Worm (Caenorhabditis elegans) whole organism, mixed stage, embryonic: ENCODE measurements around the gene F16G10.6.

Experiments
- blmp-1 ChIP-seq: fragments of 150-350 bp; optimal IDR thresholded peaks from 2 replicates; lab custom pipeline; 2014; ENCODE audit warnings: missing biosample characterization, missing genetic modification characterization
- drap-1 ChIP-seq: fragments of 200-800 bp; sonication (Bioruptor generic); optimal IDR thresholded peaks from 3 replicates; lab custom pipeline; 2018; ENCODE audit warnings: mild to moderate bottlenecking, missing genetic modification characterization, missing compliant biosample characterization
- elt-1 ChIP-seq: sonication (generic microtip); optimal IDR thresholded peaks from 2 replicates; lab custom pipeline; 2017; ENCODE audit warnings: missing genetic modification characterization, mild to moderate bottlenecking, missing compliant biosample characterization, antibody characterized with exemption, moderate library complexity, borderline replicate concordance; ENCODE audit not compliant: insufficient read depth
- elt-3 ChIP-seq: fragments of 150-350 bp; optimal IDR thresholded peaks from 2 replicates; lab custom pipeline; 2014; ENCODE audit warnings: missing biosample characterization, missing genetic modification characterization
- lin-13 ChIP-seq: fragments of 150-350 bp; optimal IDR thresholded peaks from 2 replicates; lab custom pipeline; 2014; ENCODE audit warnings: missing biosample characterization, missing genetic modification characterization
- lsy-2 ChIP-seq: fragments of 150-350 bp; optimal IDR thresholded peaks from 2 replicates; lab custom pipeline; 2014; ENCODE audit warnings: missing biosample characterization, missing genetic modification characterization
- pha-4 ChIP-seq: fragments of 150-350 bp; optimal IDR thresholded peaks from 2 replicates; lab custom pipeline; 2018; ENCODE audit warnings: missing biosample characterization, missing genetic modification reagents, missing genetic modification characterization
- snpc-4 ChIP-seq: fragments of 150-350 bp; optimal IDR thresholded peaks from 2 replicates; lab custom pipeline; 2014; ENCODE audit warnings: missing biosample characterization, missing genetic modification characterization
- unc-39 ChIP-seq: fragments of 150-350 bp; optimal IDR thresholded peaks from 2 replicates; lab custom pipeline; 2014; ENCODE audit warnings: missing biosample characterization, missing genetic modification characterization
- unc-62 ChIP-seq: fragments of 150-350 bp; optimal IDR thresholded peaks from 2 replicates; lab custom pipeline; 2014; ENCODE audit warnings: missing biosample characterization, missing genetic modification reagents, missing genetic modification characterization
- ztf-11 ChIP-seq: fragments of 150-350 bp; optimal IDR thresholded peaks from 2 replicates; lab custom pipeline; 2014; ENCODE audit warnings: missing biosample characterization, missing genetic modification characterization

- TF ChIP-seq elt-3 (tag; lab: Kevin White, UChicago) (no peak), elt-1 (tag; lab: Kevin White, UChicago) (no peak), ztf-11 (tag; lab: Kevin White, UChicago) (no peak), snpc-4 (tag; lab: Kevin White, UChicago) (no peak), lin-13 (tag; lab: Kevin White, UChicago) (no peak), unc-39 (tag; lab: Kevin White, UChicago) (no peak), blmp-1 (no peak), pha-4 (tag; lab: Kevin White, UChicago) (no peak), unc-62 (GFP tag; lab: Kevin White, UChicago) (no peak), drap-1 (GFP tag; lab: Kevin White, UChicago) (no peak), lsy-2 (tag; lab: Kevin White, UChicago) (no peak)
Measured at ce11 chrII:2385495-2385894, 7.8 kb upstream of the F16G10.6 start, which contains the start of gene F16G10.9.
